Fruit fly (Drosophila melanogaster) Kc167 (cell line): ENCODE data around the gene CG10222.

Source experiments
- Myc ChIP-seq: fragments of >200 bp; optimal IDR thresholded peaks from 2 replicates; lab custom pipeline; 2017; ENCODE audit warnings: missing external identifiers
- Sin3A ChIP-seq: fragments of >200 bp; optimal IDR thresholded peaks from 2 replicates; lab custom pipeline; 2018; ENCODE audit warnings: missing external identifiers
- h ChIP-seq: fragments of >200 bp; optimal IDR thresholded peaks from 3 replicates; lab custom pipeline; 2018; ENCODE audit warnings: missing external identifiers
- insv ChIP-seq: fragments of >200 bp; optimal IDR thresholded peaks from 3 replicates; lab custom pipeline; 2018; ENCODE audit warnings: missing external identifiers
- psq ChIP-seq: fragments of >200 bp; optimal IDR thresholded peaks from 2 replicates; lab custom pipeline; 2017; ENCODE audit warnings: missing external identifiers
- ttk ChIP-seq: sonication (Bioruptor generic); optimal IDR thresholded peaks from 2 replicates; lab custom pipeline; 2017; ENCODE audit warnings: missing external identifiers

DNA sequence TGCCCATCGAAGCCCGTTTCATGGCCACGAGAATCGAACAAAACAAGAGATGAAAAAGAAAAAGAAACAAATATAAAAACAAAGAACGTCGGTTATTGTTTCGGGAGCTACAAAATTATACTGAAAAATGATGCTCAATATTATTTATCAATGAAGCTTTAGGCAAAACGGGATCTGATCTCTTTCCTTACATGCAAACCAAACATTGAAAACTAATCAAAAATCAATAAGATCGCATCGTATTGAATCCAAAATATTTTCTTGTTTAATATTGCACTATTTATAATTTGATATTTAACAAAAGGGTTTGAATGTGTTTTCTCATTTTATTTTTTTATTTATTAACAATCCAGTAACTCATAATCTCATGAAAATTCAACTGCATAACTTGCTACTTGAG, 13.3 kb upstream of the CG10222 start, which contains the start of gene CG14106:
- no peak for TF ChIP-seq Sin3A (lab: Kevin White, UChicago)
- no peak for TF ChIP-seq ttk (lab: Kevin White, UChicago)
- no peak for TF ChIP-seq insv
- TF ChIP-seq psq (lab: Kevin White, UChicago) = no peak
- TF ChIP-seq h (lab: Kevin White, UChicago) = no peak
- TF ChIP-seq Myc = no peak
